Fruit fly (Drosophila melanogaster) whole organism, embryonic: ENCODE data around the gene Mur2B.
A peak's percentile ranks its signal among the peaks of the same experiment; 100 is the strongest.

Experiments used
- ATbp ChIP-seq: fragments of 200-800 bp; sonication (Bioruptor generic); optimal IDR thresholded peaks from 2 replicates; lab custom pipeline; 2017; ENCODE audit warnings: missing biosample characterization, mild to moderate bottlenecking, missing genetic modification characterization, missing genetic modification reagents
- Ada2b ChIP-seq: fragments of 200-800 bp; sonication (Bioruptor generic); IDR thresholded peaks from 2 replicates; pipeline ENCODE4 v1.3.6; 2022; ENCODE audit warnings: missing biosample characterization, missing genetic modification characterization
- Antp ChIP-seq: fragments of 200-800 bp; sonication (Bioruptor generic); optimal IDR thresholded peaks from 3 replicates; lab custom pipeline; 2016; ENCODE audit warnings: missing biosample characterization, missing genetic modification characterization
- CG10543 ChIP-seq: fragments of 200-800 bp; sonication (Bioruptor generic); optimal IDR thresholded peaks from 3 replicates; lab custom pipeline; 2017; ENCODE audit warnings: missing biosample characterization, mild to moderate bottlenecking, missing genetic modification characterization, moderate library complexity
- CG11398 ChIP-seq: fragments of 200-800 bp; sonication (Bioruptor generic); optimal IDR thresholded peaks from 2 replicates; lab custom pipeline; 2016; ENCODE audit warnings: missing biosample characterization, missing genetic modification characterization
- CG11696 ChIP-seq: fragments of 200-800 bp; sonication (Bioruptor generic); IDR thresholded peaks from 2 replicates; pipeline ENCODE4 v1.3.6; 2022; ENCODE audit warnings: missing biosample characterization, missing genetic modification characterization
- CG12299 ChIP-seq: fragments of 200-800 bp; sonication (Bioruptor generic); optimal IDR thresholded peaks from 2 replicates; lab custom pipeline; 2018; ENCODE audit warnings: missing biosample characterization, mild to moderate bottlenecking, missing genetic modification characterization
- CG13123 ChIP-seq: fragments of 200-800 bp; sonication (Bioruptor generic); optimal IDR thresholded peaks from 2 replicates; lab custom pipeline; 2016; ENCODE audit warnings: missing biosample characterization, missing genetic modification characterization
- CG13894 ChIP-seq: fragments of 200-800 bp; sonication (Bioruptor generic); optimal IDR thresholded peaks from 3 replicates; lab custom pipeline; 2018; ENCODE audit warnings: missing biosample characterization, mild to moderate bottlenecking, missing genetic modification characterization, moderate library complexity
- CG14014 ChIP-seq: fragments of 200-800 bp; sonication (Bioruptor generic); IDR thresholded peaks from 2 replicates; pipeline ENCODE4 v1.3.6; 2022; ENCODE audit warnings: missing biosample characterization, missing genetic modification characterization
- CG18619 ChIP-seq: fragments of 200-800 bp; sonication (Bioruptor generic); optimal IDR thresholded peaks from 3 replicates; lab custom pipeline; 2017; ENCODE audit warnings: missing biosample characterization, mild to moderate bottlenecking, missing genetic modification characterization
- CG3838 ChIP-seq: fragments of 200-800 bp; sonication (Bioruptor generic); optimal IDR thresholded peaks from 3 replicates; lab custom pipeline; 2016; ENCODE audit warnings: missing biosample characterization, missing genetic modification characterization
- CG4328 ChIP-seq: fragments of 200-800 bp; sonication (Bioruptor generic); optimal IDR thresholded peaks from 3 replicates; lab custom pipeline; 2017; ENCODE audit warnings: missing biosample characterization, missing genetic modification reagents, missing genetic modification characterization
- CG4404 ChIP-seq: fragments of 200-800 bp; sonication (Bioruptor generic); IDR thresholded peaks from 2 replicates; pipeline ENCODE4 v1.3.6; 2022; ENCODE audit warnings: missing biosample characterization, missing genetic modification characterization
- CG7372 ChIP-seq: fragments of 200-800 bp; sonication (Bioruptor generic); IDR thresholded peaks from 2 replicates; pipeline ENCODE4 v1.3.6; 2022; ENCODE audit warnings: missing biosample characterization, missing genetic modification characterization
- CG7556 ChIP-seq: fragments of 200-800 bp; sonication (Bioruptor generic); optimal IDR thresholded peaks from 2 replicates; lab custom pipeline; 2017; ENCODE audit warnings: missing biosample characterization, mild to moderate bottlenecking, missing genetic modification characterization
- CG7928 ChIP-seq: fragments of 200-800 bp; sonication (Bioruptor generic); optimal IDR thresholded peaks from 2 replicates; lab custom pipeline; 2017; ENCODE audit warnings: missing biosample characterization, mild to moderate bottlenecking, missing genetic modification characterization
- CG9215 ChIP-seq: fragments of 200-800 bp; sonication (Bioruptor generic); IDR thresholded peaks from 2 replicates; pipeline ENCODE4 v1.3.6; 2022; ENCODE audit warnings: missing biosample characterization, missing genetic modification characterization
- CHES-1-like ChIP-seq: fragments of 200-800 bp; sonication (Bioruptor generic); optimal IDR thresholded peaks from 2 replicates; lab custom pipeline; 2016; ENCODE audit warnings: missing biosample characterization, missing genetic modification characterization
- Chrac-16 ChIP-seq: fragments of 200-800 bp; sonication (Bioruptor generic); optimal IDR thresholded peaks from 3 replicates; lab custom pipeline; 2016; ENCODE audit warnings: missing biosample characterization, missing genetic modification characterization
- Dip3 ChIP-seq: fragments of 200-800 bp; sonication (Bioruptor generic); optimal IDR thresholded peaks from 3 replicates; lab custom pipeline; 2016; ENCODE audit warnings: missing biosample characterization, missing genetic modification characterization
- Dp ChIP-seq: fragments of 200-800 bp; sonication (Bioruptor generic); optimal IDR thresholded peaks from 2 replicates; lab custom pipeline; 2018; ENCODE audit warnings: missing biosample characterization, mild to moderate bottlenecking, missing genetic modification characterization, moderate library complexity
- Drgx ChIP-seq: fragments of 200-800 bp; sonication (Bioruptor generic); IDR thresholded peaks from 2 replicates; pipeline ENCODE4 v1.3.6; 2022; ENCODE audit warnings: missing biosample characterization, missing genetic modification characterization
- Hand ChIP-seq: fragments of 200-800 bp; sonication (Bioruptor generic); optimal IDR thresholded peaks from 2 replicates; lab custom pipeline; 2017; ENCODE audit warnings: mild to moderate bottlenecking, missing biosample characterization, missing genetic modification reagents, missing genetic modification characterization
- HmgD ChIP-seq: fragments of 200-800 bp; sonication (Bioruptor generic); optimal IDR thresholded peaks from 3 replicates; lab custom pipeline; 2016; ENCODE audit warnings: missing biosample characterization, missing genetic modification characterization
- Hr51 ChIP-seq, 2 experiments: fragments of 200-800 bp; sonication (Bioruptor generic); optimal IDR thresholded peaks; 2 replicates in 1 of 2; 3 replicates in 1 of 2; lab custom pipeline; 2016 to 2018; ENCODE audit warnings: missing biosample characterization in 2 of 2, missing genetic modification characterization in 2 of 2, mild to moderate bottlenecking in 1 of 2, moderate library complexity in 1 of 2
- Lim3 ChIP-seq: fragments of 200-800 bp; sonication (Bioruptor generic); IDR thresholded peaks from 2 replicates; pipeline ENCODE4 v1.3.6; 2022; ENCODE audit warnings: missing biosample characterization, missing genetic modification characterization
- NC2β ChIP-seq: fragments of 200-800 bp; sonication (Bioruptor generic); optimal IDR thresholded peaks from 2 replicates; lab custom pipeline; 2016; ENCODE audit warnings: missing biosample characterization, missing genetic modification characterization
- Nf-YC ChIP-seq: fragments of 200-800 bp; optimal IDR thresholded peaks from 3 replicates; lab custom pipeline; 2019; ENCODE audit warnings: missing biosample characterization, mild to moderate bottlenecking, missing genetic modification characterization, moderate library complexity
- Scr ChIP-seq: fragments of 200-800 bp; sonication (Bioruptor generic); IDR thresholded peaks from 2 replicates; pipeline ENCODE4 v1.3.6; 2022; ENCODE audit warnings: missing biosample characterization, missing genetic modification characterization; ENCODE audit not compliant: partially characterized antibody
- Sox102F ChIP-seq: fragments of 200-800 bp; sonication (Bioruptor generic); optimal IDR thresholded peaks from 2 replicates; lab custom pipeline; 2018; ENCODE audit warnings: missing biosample characterization, mild to moderate bottlenecking, missing genetic modification characterization, moderate library complexity
- YL-1 ChIP-seq: fragments of 200-800 bp; sonication (Bioruptor generic); optimal IDR thresholded peaks from 3 replicates; lab custom pipeline; 2017; ENCODE audit warnings: missing biosample characterization, mild to moderate bottlenecking, missing genetic modification characterization
- cas ChIP-seq: fragments of 200-800 bp; sonication (Bioruptor generic); IDR thresholded peaks from 2 replicates; pipeline ENCODE4 v1.3.6; 2022; ENCODE audit warnings: missing biosample characterization, missing genetic modification characterization
- chinmo ChIP-seq: fragments of 200-800 bp; sonication (Bioruptor generic); IDR thresholded peaks from 4 replicates; pipeline ENCODE4 v1.3.6; 2022; ENCODE audit warnings: missing biosample characterization, missing genetic modification characterization; ENCODE audit not compliant: partially characterized antibody
- chm ChIP-seq: fragments of 200-800 bp; sonication (Bioruptor generic); IDR thresholded peaks from 2 replicates; pipeline ENCODE4 v1.3.6; 2022; ENCODE audit warnings: missing biosample characterization, missing genetic modification characterization
- dm ChIP-seq: fragments of 200-800 bp; sonication (Bioruptor generic); optimal IDR thresholded peaks from 3 replicates; lab custom pipeline; 2016; ENCODE audit warnings: missing biosample characterization, missing genetic modification characterization
- dysf ChIP-seq: fragments of 200-800 bp; sonication (Bioruptor generic); IDR thresholded peaks from 3 replicates; pipeline ENCODE4 v1.3.6; 2022; ENCODE audit warnings: missing biosample characterization, missing genetic modification characterization
- emc ChIP-seq: fragments of 200-800 bp; sonication (Bioruptor generic); optimal IDR thresholded peaks from 2 replicates; lab custom pipeline; 2016; ENCODE audit warnings: missing biosample characterization, missing genetic modification characterization
- fu2 ChIP-seq: fragments of 200-800 bp; sonication (Bioruptor generic); optimal IDR thresholded peaks from 2 replicates; lab custom pipeline; 2016; ENCODE audit warnings: missing biosample characterization, missing genetic modification characterization
- lab ChIP-seq: fragments of 200-800 bp; sonication (Bioruptor generic); optimal IDR thresholded peaks from 3 replicates; lab custom pipeline; 2017; ENCODE audit warnings: missing biosample characterization, missing genetic modification characterization, mild to moderate bottlenecking, moderate library complexity, missing genetic modification reagents
- mirr ChIP-seq: fragments of 200-800 bp; sonication (Bioruptor generic); optimal IDR thresholded peaks from 3 replicates; lab custom pipeline; 2018; ENCODE audit warnings: missing biosample characterization, mild to moderate bottlenecking, missing genetic modification characterization
- nau ChIP-seq: fragments of 200-800 bp; sonication (Bioruptor generic); optimal IDR thresholded peaks from 3 replicates; lab custom pipeline; 2017; ENCODE audit warnings: missing biosample characterization, mild to moderate bottlenecking, missing genetic modification characterization, missing genetic modification reagents
- p53 ChIP-seq: fragments of 200-800 bp; sonication (Bioruptor generic); optimal IDR thresholded peaks from 2 replicates; lab custom pipeline; 2016; ENCODE audit warnings: missing biosample characterization, missing genetic modification characterization
- pfk ChIP-seq: fragments of 200-800 bp; sonication (Bioruptor generic); optimal IDR thresholded peaks from 2 replicates; lab custom pipeline; 2018; ENCODE audit warnings: missing biosample characterization, mild to moderate bottlenecking, missing genetic modification characterization, moderate library complexity
- pho ChIP-seq: fragments of 200-800 bp; sonication (Bioruptor generic); optimal IDR thresholded peaks from 2 replicates; lab custom pipeline; 2016; ENCODE audit warnings: missing biosample characterization, missing genetic modification characterization
- prd ChIP-seq, 3 experiments: fragments of >200 bp in 2 of 3; fragments of 200-800 bp in 1 of 3; sonication (Bioruptor generic) in 1 of 3; optimal IDR thresholded peaks in 2 of 3; IDR thresholded peaks in 1 of 3; 2 replicates in 2 of 3; 3 replicates in 1 of 3; pipeline versions ENCODE4 v1.3.6 to Lab custom; 2017 to 2022; ENCODE audit warnings: missing biosample characterization in 1 of 3, missing genetic modification characterization in 1 of 3
- sens ChIP-seq: fragments of 200-800 bp; sonication (Bioruptor generic); peaks from one replicate; lab custom pipeline; 2016; ENCODE audit warnings: missing biosample characterization, missing genetic modification characterization
- tup ChIP-seq: fragments of 200-800 bp; sonication (Bioruptor generic); optimal IDR thresholded peaks from 2 replicates; lab custom pipeline; 2016; ENCODE audit warnings: missing biosample characterization, mild to moderate bottlenecking, missing genetic modification characterization, moderate library complexity

Mur2B gene

dm6 chrX:1478276-1479122 lies 190.1 kb downstream of the Mur2B start, which contains the start of gene rush (continued):
- TF ChIP-seq ATbp (GFP tag; lab: Kevin White, UChicago) = peak; percentile 4
- TF ChIP-seq CG4328 (GFP tag; lab: Kevin White, UChicago) = no peak
- no peak for TF ChIP-seq Nf-YC (tag; lab: Kevin White, UChicago)
- no peak for TF ChIP-seq Hand (GFP tag; lab: Kevin White, UChicago)
- TF ChIP-seq YL-1 (GFP tag; lab: Kevin White, UChicago) = peak; percentile 61
- TF ChIP-seq CG3838 (GFP tag; lab: Kevin White, UChicago) = no peak
- peak; percentile 13; the same call in 1 of the 2 replicates for TF ChIP-seq CG14014 (GFP tag; lab: Robert Waterston, UW)
- TF ChIP-seq Sox102F (GFP tag; lab: Kevin White, UChicago) = no peak
- TF ChIP-seq Dp = peak; percentile 61
- TF ChIP-seq CG13894 (tag; lab: Kevin White, UChicago) = no peak
- no peak for TF ChIP-seq tup (GFP tag; lab: Kevin White, UChicago)
- TF ChIP-seq HmgD (GFP tag; lab: Kevin White, UChicago) = peak; percentile 15
- no peak for TF ChIP-seq prd (optimal IDR thresholded peaks at IDR 0.05; lab: Kevin White, UChicago)
- peak; percentile 49 for TF ChIP-seq prd (GFP tag; IDR thresholded peaks at IDR 0.05; lab: Robert Waterston, UW)
- no peak; the same call in 1 of the 2 replicates for TF ChIP-seq Drgx
- no peak for TF ChIP-seq cas (GFP tag; lab: Robert Waterston, UW)
- no peak for TF ChIP-seq mirr (GFP tag; lab: Kevin White, UChicago)
- TF ChIP-seq CG9215 (GFP tag; lab: Robert Waterston, UW) = no peak
- TF ChIP-seq CG13123 (GFP tag; lab: Kevin White, UChicago) = no peak
- peak; percentile 26 for TF ChIP-seq CG10543
- peak; percentile 6 for TF ChIP-seq p53
- TF ChIP-seq CG11398 = no peak
- no peak; the same call in 1 of the 2 replicates for TF ChIP-seq CG4404 (GFP tag; lab: Robert Waterston, UW)
- 0 out of 2 replicates have a peak, but pooled peaks have one; percentile 15 for TF ChIP-seq CG11696 (GFP tag; lab: Robert Waterston, UW)
- no peak for TF ChIP-seq dm
- no peak for TF ChIP-seq fu2 (GFP tag; lab: Kevin White, UChicago)
- TF ChIP-seq CG7928 = no peak
- TF ChIP-seq pfk (GFP tag; lab: Kevin White, UChicago) = no peak
- TF ChIP-seq Dip3 (GFP tag; lab: Kevin White, UChicago) = no peak
- peak; percentile 40 for TF ChIP-seq Antp (GFP tag; lab: Kevin White, UChicago)
- TF ChIP-seq dysf (GFP tag; lab: Robert Waterston, UW) = 0 out of 3 replicates have a peak, but pooled peaks have one; percentile 18
- TF ChIP-seq lab (GFP tag; lab: Kevin White, UChicago) = peak; percentile 48
- no peak for TF ChIP-seq CG7372 (GFP tag; lab: Robert Waterston, UW)
- no peak for TF ChIP-seq Ada2b
- TF ChIP-seq sens (GFP tag; lab: Kevin White, UChicago) = peak; percentile 59
- TF ChIP-seq CG7556 (GFP tag; lab: Kevin White, UChicago) = no peak
- TF ChIP-seq nau (GFP tag; lab: Kevin White, UChicago) = no peak
- peak; percentile 16 for TF ChIP-seq CG18619 (GFP tag; lab: Kevin White, UChicago)
- TF ChIP-seq CHES-1-like (GFP tag; lab: Kevin White, UChicago) = no peak
- peak; percentile 53 for TF ChIP-seq pho (GFP tag; lab: Kevin White, UChicago)
- no peak for TF ChIP-seq Hr51 (GFP tag; optimal IDR thresholded peaks at IDR 0.05; lab: Kevin White, UChicago)
- no peak for TF ChIP-seq Scr (GFP tag; lab: Robert Waterston, UW)
- TF ChIP-seq chinmo (GFP tag; lab: Robert Waterston, UW) = no peak
- no peak for TF ChIP-seq Lim3
- no peak for TF ChIP-seq NC2β
- peak; percentile 15 for TF ChIP-seq emc
- 0 out of 2 replicates have a peak, but pooled peaks have one; percentile 20 for TF ChIP-seq chm (GFP tag; lab: Robert Waterston, UW)
- TF ChIP-seq Chrac-16 = no peak
- no peak for TF ChIP-seq CG12299
